Fruit fly (Drosophila melanogaster): ENCODE results near the gene PIG-P.

PIG-P gene

DNA sequence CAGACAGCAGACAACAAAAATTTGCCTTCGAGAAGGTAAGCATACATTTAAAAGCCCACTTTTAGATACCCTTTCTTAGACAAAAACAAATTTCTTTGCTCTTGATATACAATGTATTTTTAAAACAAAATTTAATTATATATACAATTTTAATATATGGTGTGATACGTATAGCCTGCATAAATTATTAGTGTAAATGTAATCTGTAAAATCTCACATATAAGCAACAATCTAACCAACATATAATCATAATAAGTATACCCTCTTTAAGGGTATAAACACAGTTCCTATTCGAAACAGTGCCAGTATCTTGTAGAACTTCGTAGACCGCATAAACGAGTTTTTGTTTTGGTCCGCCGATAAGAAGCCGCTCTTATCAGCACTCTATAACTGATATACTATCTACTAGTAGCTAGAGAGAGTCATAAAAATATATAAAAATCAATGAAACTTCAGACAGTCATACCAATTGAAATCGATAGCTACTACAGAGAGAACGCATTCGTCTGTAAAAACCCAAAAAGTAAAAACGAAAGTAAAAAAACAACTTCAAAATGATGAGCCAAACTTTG, 43.7 kb downstream of the PIG-P start, which contains the start of gene Kaz-m1 (continued):
- no peak for TF ChIP-seq fd59A (GFP tag; optimal IDR thresholded peaks at IDR 0.05)
- no peak for TF ChIP-seq ss (GFP tag; optimal IDR thresholded peaks at IDR 0.05)

DNA sequence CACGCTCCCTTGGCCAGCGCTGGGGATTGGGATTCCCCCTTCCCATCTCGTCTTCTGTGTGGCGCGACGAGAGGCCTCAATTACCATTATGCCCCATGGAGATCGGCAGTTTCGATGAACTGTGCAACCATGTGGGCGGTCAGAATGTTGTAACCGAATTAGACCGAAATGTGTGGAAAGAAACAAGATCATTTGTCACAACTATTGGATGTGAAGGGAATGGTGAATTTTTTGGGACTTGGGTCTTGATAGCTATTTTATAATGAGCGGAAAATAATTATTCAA, 44.4 kb downstream of the PIG-P start:
- TF ChIP-seq CG11902 (GFP tag; optimal IDR thresholded peaks at IDR 0.05): no peak
- no peak for TF ChIP-seq CG6808 (GFP tag; optimal IDR thresholded peaks at IDR 0.05)
- TF ChIP-seq CG7368 (GFP tag; optimal IDR thresholded peaks at IDR 0.05): no peak
- no peak for TF ChIP-seq acj6 (GFP tag; optimal IDR thresholded peaks at IDR 0.05)
- TF ChIP-seq Ets21C (GFP tag; optimal IDR thresholded peaks at IDR 0.05): no peak
- no peak for TF ChIP-seq pdm3 (GFP tag; optimal IDR thresholded peaks at IDR 0.05)
- TF ChIP-seq salr (GFP tag; optimal IDR thresholded peaks at IDR 0.05): no peak
- no peak for TF ChIP-seq CG8319 (GFP tag; optimal IDR thresholded peaks at IDR 0.05)
- no peak for TF ChIP-seq CG16779 (tag; optimal IDR thresholded peaks at IDR 0.05)
- TF ChIP-seq Hr38 (GFP tag; optimal IDR thresholded peaks at IDR 0.05): no peak
- TF ChIP-seq CG6854 (GFP tag; optimal IDR thresholded peaks at IDR 0.05): no peak
- TF ChIP-seq Hr4 (GFP tag; optimal IDR thresholded peaks at IDR 0.05): no peak
- no peak for TF ChIP-seq CG6276 (GFP tag; optimal IDR thresholded peaks at IDR 0.05)
- TF ChIP-seq CG10631 (GFP tag; optimal IDR thresholded peaks at IDR 0.05): no peak
- no peak for TF ChIP-seq CG9139 (GFP tag; optimal IDR thresholded peaks at IDR 0.05)
- TF ChIP-seq cyc (GFP tag; optimal IDR thresholded peaks at IDR 0.05): no peak
- no peak for TF ChIP-seq Smox (GFP tag; optimal IDR thresholded peaks at IDR 0.05)
- TF ChIP-seq CG3919 (GFP tag; optimal IDR thresholded peaks at IDR 0.05): no peak
- no peak for TF ChIP-seq vri (GFP tag; optimal IDR thresholded peaks at IDR 0.05)
- no peak for TF ChIP-seq Sox15 (GFP tag; optimal IDR thresholded peaks at IDR 0.05)

DNA sequence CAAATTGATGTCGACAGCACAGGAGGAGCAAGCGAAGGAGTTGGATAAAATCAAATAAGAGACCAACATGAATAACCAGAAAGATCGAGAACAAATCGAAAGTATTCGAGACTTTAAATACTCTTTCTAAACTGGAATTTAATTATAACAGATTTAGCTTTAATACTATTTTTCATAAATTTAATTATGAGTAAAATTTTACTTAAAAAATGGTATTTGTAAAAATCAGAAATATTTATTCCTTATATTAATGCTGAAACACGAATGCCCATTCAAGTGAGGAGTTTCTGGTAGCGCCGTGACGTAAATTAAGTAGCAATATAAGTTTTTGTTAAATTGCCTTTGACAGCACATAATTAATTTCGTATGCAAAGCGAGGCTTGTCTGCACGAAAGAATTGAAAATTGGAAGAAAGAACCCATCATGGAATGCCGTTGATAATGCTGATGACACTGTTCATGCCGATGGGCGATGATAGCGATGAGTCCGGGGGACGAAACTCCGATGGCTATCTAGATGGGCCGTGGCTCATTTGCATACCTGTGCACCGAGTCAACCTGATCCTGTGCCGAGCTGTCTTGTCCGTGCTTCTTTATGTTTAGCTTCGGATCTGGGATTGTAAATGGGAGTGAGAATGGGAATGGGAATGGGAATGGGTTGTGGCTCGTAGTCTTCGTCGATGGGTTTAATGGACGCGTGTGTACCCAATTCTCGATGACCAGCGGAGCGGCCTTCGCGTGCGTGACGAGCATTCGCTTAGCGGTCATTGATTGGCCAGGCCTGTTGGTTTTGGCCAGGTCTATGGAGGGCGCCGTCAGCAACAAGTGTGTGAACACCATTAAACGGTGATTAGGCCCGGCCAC, 45.0 kb downstream of the PIG-P start:
- peak; percentile 64 for TF ChIP-seq CG15336 (GFP tag; IDR thresholded peaks at IDR 0.05)
- TF ChIP-seq dac (GFP tag; optimal IDR thresholded peaks at IDR 0.05): no peak
- peak; percentile 53 for TF ChIP-seq achi (GFP tag; optimal IDR thresholded peaks at IDR 0.05)
- peak; percentile 59 for TF ChIP-seq esn (GFP tag; optimal IDR thresholded peaks at IDR 0.05)
- TF ChIP-seq Ets21C (GFP tag; optimal IDR thresholded peaks at IDR 0.05): no peak
- no peak for TF ChIP-seq fd59A (GFP tag; optimal IDR thresholded peaks at IDR 0.05)
- no peak for TF ChIP-seq net (GFP tag; optimal IDR thresholded peaks at IDR 0.05)
- TF ChIP-seq dsx (GFP tag; optimal IDR thresholded peaks at IDR 0.05; ENCODE audit: poor library complexity, severe bottlenecking): peak; percentile 64
- TF ChIP-seq eg (GFP tag; IDR thresholded peaks at IDR 0.05): 0 out of 3 replicates have a peak, but pooled peaks have one; percentile 9
- TF ChIP-seq CG3919 (GFP tag; optimal IDR thresholded peaks at IDR 0.05): peak; percentile 24
- peak; percentile 17; the same call in 1 of the 3 replicates for TF ChIP-seq CG6163 (GFP tag; IDR thresholded peaks at IDR 0.05)
- no peak for TF ChIP-seq vri (GFP tag; optimal IDR thresholded peaks at IDR 0.05)
- peak; percentile 24 for TF ChIP-seq Sox14 (GFP tag; optimal IDR thresholded peaks at IDR 0.05)
- TF ChIP-seq CG6276 (GFP tag; optimal IDR thresholded peaks at IDR 0.05): no peak
- no peak for TF ChIP-seq Eip93F (GFP tag; optimal IDR thresholded peaks at IDR 0.05)
- TF ChIP-seq CG9139 (GFP tag; optimal IDR thresholded peaks at IDR 0.05): no peak
- TF ChIP-seq CG7368 (GFP tag; optimal IDR thresholded peaks at IDR 0.05): no peak
- TF ChIP-seq OdsH (GFP tag; optimal IDR thresholded peaks at IDR 0.05): peak; percentile 31
- no peak for TF ChIP-seq fkh (GFP tag; optimal IDR thresholded peaks at IDR 0.05)
- no peak for TF ChIP-seq pdm3 (GFP tag; optimal IDR thresholded peaks at IDR 0.05)
- peak; percentile 48 for TF ChIP-seq CG6808 (GFP tag; optimal IDR thresholded peaks at IDR 0.05)
- no peak for TF ChIP-seq CG11294 (GFP tag; IDR thresholded peaks at IDR 0.05)
- TF ChIP-seq topi (GFP tag; optimal IDR thresholded peaks at IDR 0.05): peak; percentile 28
- peak; percentile 31 for TF ChIP-seq acj6 (GFP tag; optimal IDR thresholded peaks at IDR 0.05)
- no peak for TF ChIP-seq CG8319 (GFP tag; optimal IDR thresholded peaks at IDR 0.05)
- no peak for TF ChIP-seq CG31627 (GFP tag; optimal IDR thresholded peaks at IDR 0.05)
- TF ChIP-seq CG16779 (tag; optimal IDR thresholded peaks at IDR 0.05): no peak
- TF ChIP-seq CG4318 (GFP tag; optimal IDR thresholded peaks at IDR 0.05): peak; percentile 5
- no peak for TF ChIP-seq CG11762 (GFP tag; optimal IDR thresholded peaks at IDR 0.05; ENCODE audit: insufficient read depth)
- no peak for TF ChIP-seq Lpt (GFP tag; optimal IDR thresholded peaks at IDR 0.05)
- peak; percentile 34 to 96 for TF ChIP-seq ss (GFP tag; optimal IDR thresholded peaks at IDR 0.05)
- TF ChIP-seq Hr38 (GFP tag; optimal IDR thresholded peaks at IDR 0.05): no peak
- TF ChIP-seq CG34406 (GFP tag; optimal IDR thresholded peaks at IDR 0.05): peak; percentile 10
- TF ChIP-seq CG10669 (GFP tag; optimal IDR thresholded peaks at IDR 0.05): peak; percentile 52
- no peak for TF ChIP-seq Hr39 (GFP tag; optimal IDR thresholded peaks at IDR 0.05)
- TF ChIP-seq salr (GFP tag; optimal IDR thresholded peaks at IDR 0.05): no peak
- peak; percentile 59; the same call in 2 of the 3 replicates for TF ChIP-seq CG8119 (GFP tag; IDR thresholded peaks at IDR 0.05)
